Fruit fly (Drosophila melanogaster) Kc167 (cell line): ENCODE data around the gene CG7730.

ENCODE experiments used
- Myc ChIP-seq: fragments of >200 bp; optimal IDR thresholded peaks from 2 replicates; lab custom pipeline; 2017; ENCODE audit warnings: missing external identifiers
- Sin3A ChIP-seq: fragments of >200 bp; optimal IDR thresholded peaks from 2 replicates; lab custom pipeline; 2018; ENCODE audit warnings: missing external identifiers
- h ChIP-seq: fragments of >200 bp; optimal IDR thresholded peaks from 3 replicates; lab custom pipeline; 2018; ENCODE audit warnings: missing external identifiers
- psq ChIP-seq: fragments of >200 bp; optimal IDR thresholded peaks from 2 replicates; lab custom pipeline; 2017; ENCODE audit warnings: missing external identifiers
- ttk ChIP-seq: sonication (Bioruptor generic); optimal IDR thresholded peaks from 2 replicates; lab custom pipeline; 2017; ENCODE audit warnings: missing external identifiers

DNA sequence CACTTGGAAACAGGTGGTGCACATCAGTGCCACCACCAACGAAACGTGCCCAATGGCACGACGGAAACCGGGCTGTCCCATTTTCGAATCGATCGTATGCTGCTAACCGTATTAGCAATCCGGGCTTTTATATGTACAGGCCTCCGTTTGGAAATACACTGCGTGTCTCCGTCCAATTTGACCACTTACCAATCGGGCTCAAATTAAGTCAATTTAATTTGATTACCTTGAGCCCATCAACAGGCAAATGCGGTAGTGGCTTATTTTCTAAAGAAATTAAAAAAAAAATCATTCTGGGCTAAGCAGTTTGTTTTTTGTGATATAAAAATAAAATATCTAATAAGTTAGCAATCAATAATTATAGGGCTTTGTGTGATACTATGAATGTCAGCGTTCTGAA is 3.7 kb upstream of the CG7730 start, which contains the start of gene a10:
- TF ChIP-seq psq (lab: Kevin White, UChicago) (no peak), h (lab: Kevin White, UChicago) (no peak), Myc (no peak), ttk (no peak), Sin3A (lab: Kevin White, UChicago) (no peak)
